Worm (Caenorhabditis elegans) whole organism, young adult: ENCODE results near the gene D1025.1.

Experiments used
- F33H1.4 ChIP-seq: fragments of 200-800 bp; sonication (Bioruptor generic); IDR thresholded peaks from 2 replicates; pipeline ENCODE4 v1.3.6; 2022; ENCODE audit warnings: missing genetic modification reagents, missing genetic modification characterization, missing compliant biosample characterization
- ama-1 ChIP-seq, 3 experiments: fragments of 150-350 bp in 1 of 3; sonication (generic microtip) in 2 of 3; optimal IDR thresholded peaks; 2 replicates each; lab custom pipeline; 2014 to 2018; ENCODE audit warnings: missing biosample characterization in 2 of 3, missing genetic modification characterization in 2 of 3, missing genetic modification reagents in 2 of 3
- hsf-1 ChIP-seq: fragments of 200-800 bp; sonication (Bioruptor generic); IDR thresholded peaks from 2 replicates; pipeline ENCODE4 v1.3.6; 2022; ENCODE audit warnings: missing genetic modification reagents, missing genetic modification characterization, missing compliant biosample characterization
- nfya-2 ChIP-seq: fragments of 200-800 bp; sonication (Bioruptor generic); IDR thresholded peaks from 2 replicates; pipeline ENCODE4 v1.3.6; 2022; ENCODE audit warnings: missing genetic modification reagents, missing genetic modification characterization, missing compliant biosample characterization

- TF ChIP-seq hsf-1 (GFP tag; lab: Robert Waterston, UW) (no peak), nfya-2 (GFP tag; lab: Robert Waterston, UW) (no peak), ama-1 (optimal IDR thresholded peaks at IDR 0.05; lab: Kevin White, UChicago) (no peak), ama-1 (GFP tag; optimal IDR thresholded peaks at IDR 0.05; lab: Kevin White, UChicago) (no peak), F33H1.4 (GFP tag; lab: Robert Waterston, UW) (no peak)
These were observed 40.9 kb downstream of the D1025.1 start for ce11 chrX:14561416-14561973.
